Fruit fly (Drosophila melanogaster): Measurements from ENCODE around the gene ry.

DNA sequence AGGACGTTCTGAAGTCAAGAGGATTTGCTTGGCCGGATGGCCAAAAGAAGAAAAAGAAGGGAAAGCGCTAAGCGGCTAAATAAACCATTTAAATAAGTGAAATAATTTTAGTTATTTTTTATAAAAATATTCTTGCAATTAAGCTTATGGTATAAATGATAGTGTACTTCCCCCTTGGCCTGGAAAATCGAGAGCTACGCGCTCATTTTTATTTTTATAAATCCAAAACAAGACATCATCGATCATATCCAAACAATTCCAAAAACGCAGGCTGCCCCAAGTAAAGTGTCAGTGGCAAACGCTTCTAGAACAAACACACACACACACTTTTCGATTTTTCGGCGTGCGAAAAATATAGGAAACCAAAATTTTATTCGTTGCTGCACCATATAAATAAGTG is 12.1 kb downstream of the ry start, which contains the start of gene Hsc70-2:
- TF ChIP-seq Snoo (tag; optimal IDR thresholded peaks at IDR 0.05) (no peak), EcR (GFP tag; optimal IDR thresholded peaks at IDR 0.05) (no peak), CG8301 (tag; optimal IDR thresholded peaks at IDR 0.05) (no peak), CG9948 (tag; optimal IDR thresholded peaks at IDR 0.05) (no peak), CG10348 (GFP tag; IDR thresholded peaks at IDR 0.05) (no peak), gl (tag; optimal IDR thresholded peaks at IDR 0.05) (no peak), CG8159 (tag; optimal IDR thresholded peaks at IDR 0.05) (no peak), CG4496 (GFP tag; IDR thresholded peaks at IDR 0.05) (no peak), Pif1B (GFP tag; optimal IDR thresholded peaks at IDR 0.05) (no peak), fd96Ca (GFP tag; IDR thresholded peaks at IDR 0.05) (no peak), CG34367 (tag; optimal IDR thresholded peaks at IDR 0.05) (no peak)

Data from whole organism, pupa.